Worm (Caenorhabditis elegans) whole organism, L1 larva: Measurements from ENCODE around the gene F44A2.3.

Experiments used
- C04F5.9 ChIP-seq: sonication (generic microtip); optimal IDR thresholded peaks from 2 replicates; lab custom pipeline; 2016; ENCODE audit warnings: missing genetic modification characterization, missing compliant biosample characterization
- C34B4.2 ChIP-seq: sonication (generic microtip); optimal IDR thresholded peaks from 2 replicates; lab custom pipeline; 2017; ENCODE audit warnings: mild to moderate bottlenecking, missing genetic modification characterization, missing compliant biosample characterization
- aha-1 ChIP-seq: fragments of 150-350 bp; optimal IDR thresholded peaks from 2 replicates; lab custom pipeline; 2014; ENCODE audit warnings: missing biosample characterization, missing genetic modification characterization
- aly-2 ChIP-seq: fragments of 150-350 bp; optimal IDR thresholded peaks from 2 replicates; lab custom pipeline; 2014; ENCODE audit warnings: missing biosample characterization, missing genetic modification characterization
- blmp-1 ChIP-seq: fragments of 150-350 bp; optimal IDR thresholded peaks from 2 replicates; lab custom pipeline; 2014; ENCODE audit warnings: missing biosample characterization, missing genetic modification characterization
- ceh-8 ChIP-seq: fragments of 200-800 bp; sonication (Bioruptor generic); optimal IDR thresholded peaks from 2 replicates; lab custom pipeline; 2018; ENCODE audit warnings: mild to moderate bottlenecking, missing genetic modification characterization, moderate library complexity, missing compliant biosample characterization
- ceh-88 ChIP-seq: fragments of 200-800 bp; sonication (Bioruptor generic); IDR thresholded peaks from 2 replicates; pipeline ENCODE4 v1.3.6; 2022; ENCODE audit warnings: missing genetic modification characterization, missing compliant biosample characterization
- ceh-90 ChIP-seq: sonication (generic microtip); optimal IDR thresholded peaks from 2 replicates; lab custom pipeline; 2016; ENCODE audit warnings: missing genetic modification characterization, missing compliant biosample characterization
- ces-1 ChIP-seq: fragments of 150-350 bp; optimal IDR thresholded peaks from 2 replicates; lab custom pipeline; 2014; ENCODE audit warnings: missing biosample characterization, missing genetic modification reagents, missing genetic modification characterization
- efl-1 ChIP-seq, 4 experiments: fragments of 150-350 bp; optimal IDR thresholded peaks in 3 of 4; peaks in 1 of 4; 1 replicate in 1 of 4; 2 replicates in 3 of 4; lab custom pipeline; 2014; ENCODE audit warnings: missing biosample characterization in 2 of 4, missing genetic modification characterization in 2 of 4, missing genetic modification reagents in 2 of 4
- egl-13 ChIP-seq: sonication (generic microtip); optimal IDR thresholded peaks from 2 replicates; lab custom pipeline; 2016; ENCODE audit warnings: missing genotype, missing genetic modification reagents, missing genetic modification characterization, missing compliant biosample characterization
- elt-3 ChIP-seq, 6 experiments: fragments of 150-350 bp in 1 of 6; sonication (generic microtip); optimal IDR thresholded peaks; 2 replicates each; lab custom pipeline; 2017 to 2018; ENCODE audit warnings: missing biosample characterization in 6 of 6, missing genetic modification characterization in 6 of 6, inconsistent platforms in 1 of 6
- ets-5 ChIP-seq: fragments of 200-800 bp; sonication (Bioruptor generic); IDR thresholded peaks from 2 replicates; pipeline ENCODE4 v1.3.6; 2022; ENCODE audit warnings: missing genetic modification characterization, missing compliant biosample characterization
- fkh-10 ChIP-seq: sonication (generic microtip); optimal IDR thresholded peaks from 2 replicates; lab custom pipeline; 2017; ENCODE audit warnings: missing biosample characterization, missing genetic modification reagents, missing genetic modification characterization
- fos-1 ChIP-seq: fragments of 150-350 bp; optimal IDR thresholded peaks from 2 replicates; lab custom pipeline; 2014; ENCODE audit warnings: missing biosample characterization, missing genetic modification characterization
- hlh-17 ChIP-seq: fragments of 200-800 bp; sonication (Bioruptor generic); optimal IDR thresholded peaks from 2 replicates; lab custom pipeline; 2018; ENCODE audit warnings: missing genetic modification characterization, mild to moderate bottlenecking, missing compliant biosample characterization, moderate library complexity, borderline replicate concordance
- hpl-2 ChIP-seq: fragments of 150-350 bp; optimal IDR thresholded peaks from 2 replicates; lab custom pipeline; 2014; ENCODE audit warnings: missing biosample characterization, missing genetic modification reagents, missing genetic modification characterization
- lin-14 ChIP-seq: fragments of 200-800 bp; sonication (Bioruptor generic); optimal IDR thresholded peaks from 2 replicates; lab custom pipeline; 2018; ENCODE audit warnings: mild to moderate bottlenecking, missing genetic modification characterization, moderate library complexity, missing compliant biosample characterization
- lin-35 ChIP-seq, 2 experiments: fragments of 150-350 bp; optimal IDR thresholded peaks; 2 replicates each; lab custom pipeline; 2014; ENCODE audit warnings: missing biosample characterization in 2 of 2, missing genetic modification characterization in 2 of 2, missing genetic modification reagents in 2 of 2
- lir-3 ChIP-seq: sonication (generic microtip); optimal IDR thresholded peaks from 2 replicates; lab custom pipeline; 2016; ENCODE audit warnings: mild to moderate bottlenecking, missing genetic modification characterization, moderate library complexity, missing compliant biosample characterization; ENCODE audit not compliant: poor library complexity
- mdl-1 ChIP-seq, 2 experiments: fragments of 150-350 bp; optimal IDR thresholded peaks; 2 replicates each; lab custom pipeline; 2014 to 2017; ENCODE audit warnings: missing biosample characterization in 2 of 2, missing genetic modification characterization in 2 of 2, inconsistent platforms in 1 of 2
- mep-1 ChIP-seq: fragments of 150-350 bp; optimal IDR thresholded peaks from 2 replicates; lab custom pipeline; 2014; ENCODE audit warnings: missing biosample characterization, missing genetic modification characterization
- nhr-11 ChIP-seq: fragments of 150-350 bp; optimal IDR thresholded peaks from 2 replicates; lab custom pipeline; 2014; ENCODE audit warnings: missing biosample characterization, missing genetic modification characterization
- nhr-19 ChIP-seq: fragments of 200-800 bp; sonication (Bioruptor generic); conservative IDR thresholded peaks from 2 replicates; pipeline ENCODE4 v1.3.6; 2022; ENCODE audit warnings: missing genetic modification characterization, missing compliant biosample characterization
- nhr-20 ChIP-seq: sonication (generic microtip); optimal IDR thresholded peaks from 2 replicates; lab custom pipeline; 2016; ENCODE audit warnings: mild to moderate bottlenecking, missing genetic modification characterization, missing compliant biosample characterization
- nhr-237 ChIP-seq: fragments of 150-350 bp; optimal IDR thresholded peaks from 2 replicates; lab custom pipeline; 2014; ENCODE audit warnings: missing biosample characterization, missing genetic modification characterization
- nhr-47 ChIP-seq: sonication (generic microtip); optimal IDR thresholded peaks from 2 replicates; lab custom pipeline; 2016; ENCODE audit warnings: mild to moderate bottlenecking, missing genetic modification characterization, moderate library complexity, missing compliant biosample characterization
- nhr-71 ChIP-seq: sonication (generic microtip); optimal IDR thresholded peaks from 2 replicates; lab custom pipeline; 2016; ENCODE audit warnings: mild to moderate bottlenecking, missing genetic modification characterization, moderate library complexity, missing compliant biosample characterization
- nhr-77 ChIP-seq: fragments of 150-350 bp; optimal IDR thresholded peaks from 2 replicates; lab custom pipeline; 2014; ENCODE audit warnings: missing biosample characterization, missing genetic modification characterization
- nhr-90 ChIP-seq: sonication (generic microtip); optimal IDR thresholded peaks from 2 replicates; lab custom pipeline; 2016; ENCODE audit warnings: mild to moderate bottlenecking, missing genetic modification characterization, missing compliant biosample characterization; ENCODE audit not compliant: poor library complexity
- pag-3 ChIP-seq: sonication (generic microtip); optimal IDR thresholded peaks from 2 replicates; lab custom pipeline; 2017; ENCODE audit warnings: missing genetic modification characterization, mild to moderate bottlenecking, missing compliant biosample characterization, antibody characterized with exemption, borderline replicate concordance; ENCODE audit not compliant: insufficient read depth
- pax-3 ChIP-seq: fragments of 200-800 bp; sonication (Bioruptor generic); optimal IDR thresholded peaks from 2 replicates; lab custom pipeline; 2018; ENCODE audit warnings: mild to moderate bottlenecking, missing genetic modification characterization, moderate library complexity, missing compliant biosample characterization
- pqm-1 ChIP-seq: sonication (generic microtip); optimal IDR thresholded peaks from 3 replicates; lab custom pipeline; 2017; ENCODE audit warnings: missing biosample characterization, missing genetic modification characterization
- snpc-4 ChIP-seq: fragments of 150-350 bp; optimal IDR thresholded peaks from 2 replicates; lab custom pipeline; 2014; ENCODE audit warnings: missing biosample characterization, missing genetic modification characterization
- snu-23 ChIP-seq: sonication (generic microtip); optimal IDR thresholded peaks from 2 replicates; lab custom pipeline; 2016; ENCODE audit warnings: missing genetic modification characterization, missing compliant biosample characterization
- sox-4 ChIP-seq: sonication (generic microtip); optimal IDR thresholded peaks from 2 replicates; lab custom pipeline; 2016; ENCODE audit warnings: missing genetic modification characterization, missing compliant biosample characterization
- sptf-1 ChIP-seq: fragments of 150-350 bp; optimal IDR thresholded peaks from 2 replicates; lab custom pipeline; 2014; ENCODE audit warnings: missing biosample characterization, missing genetic modification characterization
- swsn-7 ChIP-seq: sonication (generic microtip); optimal IDR thresholded peaks from 2 replicates; lab custom pipeline; 2016; ENCODE audit warnings: missing genetic modification characterization, missing compliant biosample characterization
- unc-86 ChIP-seq: sonication (generic microtip); optimal IDR thresholded peaks from 2 replicates; lab custom pipeline; 2016; ENCODE audit warnings: missing genetic modification characterization, missing compliant biosample characterization
- unc-98 ChIP-seq: fragments of 200-800 bp; sonication (Bioruptor generic); IDR thresholded peaks from 2 replicates; pipeline ENCODE4 v1.3.6; 2022; ENCODE audit warnings: missing genetic modification characterization, missing compliant biosample characterization
- vab-15 ChIP-seq: sonication (generic microtip); optimal IDR thresholded peaks from 2 replicates; lab custom pipeline; 2017; ENCODE audit warnings: missing genotype, mild to moderate bottlenecking, missing genetic modification characterization, missing compliant biosample characterization
- zag-1 ChIP-seq: fragments of 150-350 bp; optimal IDR thresholded peaks from 2 replicates; lab custom pipeline; 2014; ENCODE audit warnings: missing biosample characterization, missing genetic modification characterization
- zip-4 ChIP-seq: fragments of 200-800 bp; sonication (Bioruptor generic); optimal IDR thresholded peaks from 2 replicates; lab custom pipeline; 2018; ENCODE audit warnings: mild to moderate bottlenecking, missing genetic modification characterization, moderate library complexity, missing compliant biosample characterization
- ztf-11 ChIP-seq, 2 experiments: sonication (generic microtip); optimal IDR thresholded peaks; 2 replicates each; lab custom pipeline; 2016 to 2017; ENCODE audit warnings: missing genetic modification characterization in 2 of 2, missing biosample characterization in 1 of 2, missing compliant biosample characterization in 1 of 2
- ztf-4 ChIP-seq: fragments of 150-350 bp; optimal IDR thresholded peaks from 2 replicates; lab custom pipeline; 2014; ENCODE audit warnings: missing biosample characterization, missing genetic modification characterization

The F44A2.3 gene

ce11 chrV:9346804-9347203, 41.6 kb downstream of the F44A2.3 start, which contains the start of the genes K07B1.7 and try-5 (continued):
- TF ChIP-seq nhr-11 (tag; lab: Kevin White, UChicago) (peak; percentile 36), ceh-8 (peak; percentile 34), snu-23 (GFP tag; lab: Kevin White, UChicago) (peak; percentile 79), fos-1 (no peak), nhr-77 (peak; percentile 24), unc-86 (tag; lab: Kevin White, UChicago) (peak; percentile 26), ces-1 (GFP tag; lab: Kevin White, UChicago) (no peak), lir-3 (tag; lab: Kevin White, UChicago) (no peak), blmp-1 (peak; percentile 64), aly-2 (no peak), swsn-7 (tag; lab: Kevin White, UChicago) (peak; percentile 56), pag-3 (no peak), fkh-10 (no peak), sptf-1 (tag; lab: Kevin White, UChicago) (no peak), unc-98 (GFP tag; lab: Robert Waterston, UW) (no peak), lin-14 (GFP tag; lab: Kevin White, UChicago) (peak; percentile 68), egl-13 (tag; lab: Kevin White, UChicago) (peak; percentile 25), ceh-90 (tag; lab: Kevin White, UChicago) (no peak), pqm-1 (no peak), sox-4 (tag; lab: Kevin White, UChicago) (no peak), ztf-4 (tag; lab: Kevin White, UChicago) (no peak), C34B4.2 (tag; lab: Kevin White, UChicago) (no peak), mep-1 (tag; lab: Kevin White, UChicago) (peak; percentile 67), zip-4 (no peak), aha-1 (no peak), hlh-17 (GFP tag; lab: Kevin White, UChicago) (no peak), snpc-4 (tag; lab: Kevin White, UChicago) (no peak), hpl-2 (GFP tag; lab: Kevin White, UChicago) (no peak), lin-35 (GFP tag; optimal IDR thresholded peaks at IDR 0.05; lab: Kevin White, UChicago) (peak; percentile 99), zag-1 (tag; lab: Kevin White, UChicago) (no peak), nhr-237 (tag; lab: Kevin White, UChicago) (no peak), mdl-1 (tag; optimal IDR thresholded peaks at IDR 0.05; lab: Kevin White, UChicago) (peak in 1 of 2 experiments; percentile 49), vab-15 (tag; lab: Kevin White, UChicago) (no peak), nhr-71 (peak; percentile 77), ets-5 (GFP tag; lab: Robert Waterston, UW) (no peak), nhr-20 (tag; lab: Kevin White, UChicago) (peak; percentile 68), nhr-90 (tag; lab: Kevin White, UChicago) (peak; percentile 16), pax-3 (tag; lab: Kevin White, UChicago) (no peak), efl-1 (optimal IDR thresholded peaks at IDR 0.05; lab: Kevin White, UChicago) (peak; percentile 91 to 96), efl-1 (GFP tag; optimal IDR thresholded peaks at IDR 0.05 in 1 of 2; lab: Kevin White, UChicago) (peak; percentile 97 to 99), nhr-47 (tag; lab: Kevin White, UChicago) (peak; percentile 76), ceh-88 (GFP tag; lab: Robert Waterston, UW) (no peak), elt-3 (tag; optimal IDR thresholded peaks at IDR 0.05; lab: Kevin White, UChicago) (peak in 2 of 6 experiments; percentile 0 to 46), nhr-19 (GFP tag; lab: Robert Waterston, UW) (peak; percentile 53), ztf-11 (tag; optimal IDR thresholded peaks at IDR 0.05; lab: Kevin White, UChicago) (no peak), C04F5.9 (tag; lab: Kevin White, UChicago) (no peak)
